Fruit fly (Drosophila melanogaster) whole organism, prepupa: Measurements from ENCODE around the gene pie.

Experiments
- CG10631 ChIP-seq: fragments of 200-800 bp; sonication (Bioruptor generic); optimal IDR thresholded peaks from 2 replicates; lab custom pipeline; 2016; ENCODE audit warnings: missing biosample characterization, missing genetic modification characterization
- CG11902 ChIP-seq: fragments of 200-800 bp; sonication (Bioruptor generic); optimal IDR thresholded peaks from 3 replicates; lab custom pipeline; 2016; ENCODE audit warnings: missing biosample characterization, missing genetic modification characterization
- CG16779 ChIP-seq: fragments of 200-800 bp; sonication (Bioruptor generic); optimal IDR thresholded peaks from 3 replicates; lab custom pipeline; 2017; ENCODE audit warnings: missing biosample characterization, mild to moderate bottlenecking, missing genetic modification characterization
- CG4318 ChIP-seq: fragments of 200-800 bp; sonication (Bioruptor generic); optimal IDR thresholded peaks from 3 replicates; lab custom pipeline; 2017; ENCODE audit warnings: missing biosample characterization, mild to moderate bottlenecking, missing genetic modification characterization
- CG7368 ChIP-seq: fragments of 200-800 bp; sonication (Bioruptor generic); optimal IDR thresholded peaks from 3 replicates; lab custom pipeline; 2016; ENCODE audit warnings: missing biosample characterization, missing genetic modification characterization
- CG8119 ChIP-seq: fragments of 200-800 bp; sonication (Bioruptor generic); IDR thresholded peaks from 3 replicates; pipeline ENCODE4 v1.3.6; 2022; ENCODE audit warnings: missing biosample characterization, missing genetic modification characterization
- Ets96B ChIP-seq: fragments of 200-800 bp; optimal IDR thresholded peaks from 2 replicates; lab custom pipeline; 2019; ENCODE audit warnings: missing biosample characterization, mild to moderate bottlenecking, missing genetic modification characterization, moderate library complexity
- Gug ChIP-seq: fragments of 200-800 bp; sonication (Bioruptor generic); IDR thresholded peaks from 2 replicates; pipeline ENCODE4 v1.3.6; 2022; ENCODE audit warnings: missing biosample characterization, missing genetic modification characterization
- Hr4 ChIP-seq: fragments of 200-800 bp; sonication (Bioruptor generic); optimal IDR thresholded peaks from 3 replicates; lab custom pipeline; 2016; ENCODE audit warnings: missing biosample characterization, missing genetic modification characterization
- Met ChIP-seq: fragments of 200-800 bp; sonication (Bioruptor generic); optimal IDR thresholded peaks from 3 replicates; lab custom pipeline; 2016; ENCODE audit warnings: missing biosample characterization, missing genetic modification characterization
- Sox14 ChIP-seq: fragments of 200-800 bp; sonication (Bioruptor generic); optimal IDR thresholded peaks from 3 replicates; lab custom pipeline; 2016; ENCODE audit warnings: missing biosample characterization, missing genetic modification characterization
- fd59A ChIP-seq: fragments of 200-800 bp; sonication (Bioruptor generic); optimal IDR thresholded peaks from 2 replicates; lab custom pipeline; 2017; ENCODE audit warnings: missing biosample characterization, mild to moderate bottlenecking, missing genetic modification characterization, missing genetic modification reagents
- net ChIP-seq: fragments of 200-800 bp; sonication (Bioruptor generic); optimal IDR thresholded peaks from 3 replicates; lab custom pipeline; 2016; ENCODE audit warnings: missing biosample characterization, missing genetic modification characterization

dm6 chr2L:10468388-10468787 lies 45.8 kb upstream of the pie start:
- peak; percentile 19 for TF ChIP-seq CG4318 (GFP tag; lab: Kevin White, UChicago)
- TF ChIP-seq CG10631 (GFP tag; lab: Kevin White, UChicago) = peak; percentile 46
- peak; percentile 34 for TF ChIP-seq CG11902 (GFP tag; lab: Kevin White, UChicago)
- TF ChIP-seq Met = peak; percentile 25
- peak; percentile 30 for TF ChIP-seq Sox14 (GFP tag; lab: Kevin White, UChicago)
- peak; percentile 27 for TF ChIP-seq fd59A
- TF ChIP-seq CG7368 (GFP tag; lab: Kevin White, UChicago) = peak; percentile 37
- TF ChIP-seq Ets96B (tag; lab: Kevin White, UChicago) = peak; percentile 69
- peak; percentile 43 for TF ChIP-seq Hr4 (GFP tag; lab: Kevin White, UChicago)
- TF ChIP-seq CG16779 (tag; lab: Kevin White, UChicago) = no peak
- no peak for TF ChIP-seq Gug (GFP tag; lab: Robert Waterston, UW)
- TF ChIP-seq net = peak; percentile 44
- TF ChIP-seq CG8119 (GFP tag; lab: Robert Waterston, UW) = no peak
